Worm (Caenorhabditis elegans): ENCODE data around the gene srx-120.

The srx-120 gene

ce11 chrII:12506511-12506910 lies 24.5 kb upstream of the srx-120 start:
- TF ChIP-seq lin-38 (GFP tag; IDR thresholded peaks at IDR 0.05) (no peak), madf-9 (GFP tag; conservative IDR thresholded peaks at IDR 0.05) (no peak), aha-1 (tag) (peak; percentile 64)

- TF ChIP-seq ceh-28 (tag; optimal IDR thresholded peaks at IDR 0.05) = no peak
- no peak for TF ChIP-seq mdt-29 (GFP tag; IDR thresholded peaks at IDR 0.05)
- TF ChIP-seq daf-12 (tag; optimal IDR thresholded peaks at IDR 0.05) = no peak
- no peak for TF ChIP-seq ceh-44 (GFP tag; IDR thresholded peaks at IDR 0.05)
- TF ChIP-seq nhr-10 (tag; optimal IDR thresholded peaks at IDR 0.05) = no peak
- TF ChIP-seq zfp-2 (tag; optimal IDR thresholded peaks at IDR 0.05) = no peak
- TF ChIP-seq nhr-28 (tag; optimal IDR thresholded peaks at IDR 0.05) = no peak
These were observed 24.0 kb upstream of the srx-120 start, which contains the start of gene srh-68 for ce11 chrII:12507038-12507437. srh-68 (plus strand) TSS chrII:12507338.

ce11 chrII:12508650-12509049 lies 22.4 kb upstream of the srx-120 start, which contains the start of gene srh-67:
srh-67 (plus strand) TSS chrII:12508950.
- TF ChIP-seq lin-29 (GFP tag; IDR thresholded peaks at IDR 0.05) = no peak
- TF ChIP-seq D1046.2 (GFP tag; IDR thresholded peaks at IDR 0.05) = no peak

- TF ChIP-seq lin-15B (tag; optimal IDR thresholded peaks at IDR 0.05) (no peak), fos-1 (tag; optimal IDR thresholded peaks at IDR 0.05) (no peak), ces-1 (GFP tag; optimal IDR thresholded peaks at IDR 0.05) (no peak), nhr-10 (tag; optimal IDR thresholded peaks at IDR 0.05) (no peak)
These were observed 19.2 kb upstream of the srx-120 start, which contains the start of gene srh-73 for ce11 chrII:12511866-12512265. srh-73 (plus strand) TSS chrII:12512166.

- TF ChIP-seq Y75B8A.6 (GFP tag; IDR thresholded peaks at IDR 0.05) = no peak
- no peak for TF ChIP-seq mdl-1 (tag; optimal IDR thresholded peaks at IDR 0.05)
- TF ChIP-seq hlh-11 (tag; optimal IDR thresholded peaks at IDR 0.05) = no peak
- TF ChIP-seq zfp-2 (tag; optimal IDR thresholded peaks at IDR 0.05) = no peak
- TF ChIP-seq F37D6.2 (tag; optimal IDR thresholded peaks at IDR 0.05) = no peak
- TF ChIP-seq saeg-2 (GFP tag; IDR thresholded peaks at IDR 0.05) = no peak
- TF ChIP-seq nhr-77 (tag; optimal IDR thresholded peaks at IDR 0.05) = no peak
- TF ChIP-seq lin-1 (GFP tag; IDR thresholded peaks at IDR 0.05) = no peak
- no peak for TF ChIP-seq F44E2.7 (GFP tag; IDR thresholded peaks at IDR 0.05)
- TF ChIP-seq ceh-82 (tag; optimal IDR thresholded peaks at IDR 0.05) = no peak
- TF ChIP-seq Y48G9A.11 (GFP tag; IDR thresholded peaks at IDR 0.05) = no peak
- TF ChIP-seq ZK337.2 (GFP tag; IDR thresholded peaks at IDR 0.05) = no peak
- TF ChIP-seq zip-11 (GFP tag; IDR thresholded peaks at IDR 0.05) = no peak
- no peak for TF ChIP-seq dmd-8 (GFP tag; IDR thresholded peaks at IDR 0.05)
These were observed 16.4 kb upstream of the srx-120 start, which contains the start of gene srh-69 for ce11 chrII:12514620-12515019. srh-69 (minus strand) TSS chrII:12514720.

- TF ChIP-seq unc-62 (GFP tag; optimal IDR thresholded peaks at IDR 0.05 in 1 of 2) (peak in 1 of 2 experiments; percentile 49), unc-62 (tag; optimal IDR thresholded peaks at IDR 0.05) (no peak), lin-1 (GFP tag; IDR thresholded peaks at IDR 0.05) (no peak)
These were observed 14.7 kb upstream of the srx-120 start, which contains the start of gene srh-61 for ce11 chrII:12516313-12516712. srh-61 (minus strand) TSS chrII:12516413.

ce11 chrII:12518008-12518407 lies 13.1 kb upstream of the srx-120 start:
- no peak for TF ChIP-seq lin-1 (GFP tag; IDR thresholded peaks at IDR 0.05)
- TF ChIP-seq Y5F2A.4 (GFP tag; optimal IDR thresholded peaks at IDR 0.05) = no peak
- TF ChIP-seq daf-16 (GFP tag; optimal IDR thresholded peaks at IDR 0.05) = no peak
- TF ChIP-seq daf-16 (tag; optimal IDR thresholded peaks at IDR 0.05) = peak; percentile 45
- peak; percentile 4 for TF ChIP-seq nhr-28 (tag; optimal IDR thresholded peaks at IDR 0.05)
- TF ChIP-seq hlh-11 (tag; optimal IDR thresholded peaks at IDR 0.05) = peak; percentile 22
- TF ChIP-seq madf-5 (GFP tag; IDR thresholded peaks at IDR 0.05) = no peak
- no peak for TF ChIP-seq ceh-44 (GFP tag; IDR thresholded peaks at IDR 0.05)
- peak; percentile 38; the same call in 1 of the 2 replicates for TF ChIP-seq php-3 (GFP tag; IDR thresholded peaks at IDR 0.05)
- peak; percentile 72 for TF ChIP-seq dve-1 (tag; optimal IDR thresholded peaks at IDR 0.05; ENCODE audit: insufficient read depth)
- no peak for TF ChIP-seq spr-1 (tag; optimal IDR thresholded peaks at IDR 0.05)
- no peak for TF ChIP-seq cey-2 (tag; optimal IDR thresholded peaks at IDR 0.05; ENCODE audit: borderline replicate concordance, insufficient read depth)
- no peak for TF ChIP-seq R02D3.7 (tag; optimal IDR thresholded peaks at IDR 0.05)
- no peak for TF ChIP-seq mep-1 (tag; optimal IDR thresholded peaks at IDR 0.05)
- no peak for TF ChIP-seq sdz-12 (GFP tag; optimal IDR thresholded peaks at IDR 0.05)
- TF ChIP-seq ceh-82 (tag; optimal IDR thresholded peaks at IDR 0.05) = no peak
- 0 out of 2 replicates have a peak, but pooled peaks have one; percentile 9 for TF ChIP-seq mdt-29 (GFP tag; IDR thresholded peaks at IDR 0.05)

Measured in whole organism, L4 larva.